Worm (Caenorhabditis elegans) whole organism, mixed stage, embryonic: ENCODE data around the gene srbc-20.

ENCODE experiments used
- M03D4.4 ChIP-seq: sonication (generic microtip); optimal IDR thresholded peaks from 2 replicates; lab custom pipeline; 2017; ENCODE audit warnings: mild to moderate bottlenecking, missing genetic modification characterization, missing compliant biosample characterization
- bed-3 ChIP-seq: fragments of 200-800 bp; sonication (Bioruptor generic); optimal IDR thresholded peaks from 3 replicates; lab custom pipeline; 2018; ENCODE audit warnings: mild to moderate bottlenecking, missing genetic modification characterization, moderate library complexity, missing compliant biosample characterization
- blmp-1 ChIP-seq: fragments of 150-350 bp; optimal IDR thresholded peaks from 2 replicates; lab custom pipeline; 2014; ENCODE audit warnings: missing biosample characterization, missing genetic modification characterization
- ceh-39 ChIP-seq: fragments of 150-350 bp; optimal IDR thresholded peaks from 2 replicates; lab custom pipeline; 2014; ENCODE audit warnings: missing biosample characterization, missing genetic modification characterization
- ceh-43 ChIP-seq: fragments of 200-800 bp; sonication (Bioruptor generic); optimal IDR thresholded peaks from 2 replicates; lab custom pipeline; 2018; ENCODE audit warnings: mild to moderate bottlenecking, missing genetic modification characterization, moderate library complexity, missing compliant biosample characterization
- ceh-83 ChIP-seq: fragments of 200-800 bp; sonication (Bioruptor generic); optimal IDR thresholded peaks from 2 replicates; lab custom pipeline; 2018; ENCODE audit warnings: mild to moderate bottlenecking, missing genetic modification characterization, missing compliant biosample characterization
- ces-1 ChIP-seq: fragments of 150-350 bp; optimal IDR thresholded peaks from 2 replicates; lab custom pipeline; 2014; ENCODE audit warnings: missing biosample characterization, missing genetic modification reagents, missing genetic modification characterization
- cnd-1 ChIP-seq: fragments of 200-800 bp; sonication (Bioruptor generic); optimal IDR thresholded peaks from 2 replicates; lab custom pipeline; 2018; ENCODE audit warnings: mild to moderate bottlenecking, missing genetic modification characterization, missing compliant biosample characterization
- drap-1 ChIP-seq: fragments of 200-800 bp; sonication (Bioruptor generic); optimal IDR thresholded peaks from 3 replicates; lab custom pipeline; 2018; ENCODE audit warnings: mild to moderate bottlenecking, missing genetic modification characterization, missing compliant biosample characterization
- elt-1 ChIP-seq: sonication (generic microtip); optimal IDR thresholded peaks from 2 replicates; lab custom pipeline; 2017; ENCODE audit warnings: missing genetic modification characterization, mild to moderate bottlenecking, missing compliant biosample characterization, antibody characterized with exemption, moderate library complexity, borderline replicate concordance; ENCODE audit not compliant: insufficient read depth
- elt-3 ChIP-seq: fragments of 150-350 bp; optimal IDR thresholded peaks from 2 replicates; lab custom pipeline; 2014; ENCODE audit warnings: missing biosample characterization, missing genetic modification characterization
- flh-1 ChIP-seq: fragments of 200-800 bp; sonication (Bioruptor generic); optimal IDR thresholded peaks from 2 replicates; lab custom pipeline; 2018; ENCODE audit warnings: mild to moderate bottlenecking, missing genetic modification characterization, moderate library complexity, missing compliant biosample characterization
- ham-2 ChIP-seq: fragments of 200-800 bp; sonication (Bioruptor generic); optimal IDR thresholded peaks from 2 replicates; lab custom pipeline; 2018; ENCODE audit warnings: mild to moderate bottlenecking, missing genetic modification characterization, missing compliant biosample characterization
- hlh-1 ChIP-seq: fragments of 150-350 bp; optimal IDR thresholded peaks from 2 replicates; lab custom pipeline; 2014; ENCODE audit warnings: missing biosample characterization, missing genetic modification reagents, missing genetic modification characterization
- lin-13 ChIP-seq: fragments of 150-350 bp; optimal IDR thresholded peaks from 2 replicates; lab custom pipeline; 2014; ENCODE audit warnings: missing biosample characterization, missing genetic modification characterization
- lin-32 ChIP-seq: fragments of 200-800 bp; sonication (Bioruptor generic); optimal IDR thresholded peaks from 2 replicates; lab custom pipeline; 2018; ENCODE audit warnings: mild to moderate bottlenecking, missing genetic modification characterization, missing compliant biosample characterization
- lsy-2 ChIP-seq: fragments of 150-350 bp; optimal IDR thresholded peaks from 2 replicates; lab custom pipeline; 2014; ENCODE audit warnings: missing biosample characterization, missing genetic modification characterization
- mab-5 ChIP-seq: fragments of 150-350 bp; optimal IDR thresholded peaks from 2 replicates; lab custom pipeline; 2014; ENCODE audit warnings: missing biosample characterization, missing genetic modification characterization
- mep-1 ChIP-seq: fragments of 150-350 bp; optimal IDR thresholded peaks from 2 replicates; lab custom pipeline; 2017; ENCODE audit warnings: missing biosample characterization, missing genetic modification reagents, missing genetic modification characterization, inconsistent platforms
- nhr-12 ChIP-seq: fragments of 150-350 bp; optimal IDR thresholded peaks from 2 replicates; lab custom pipeline; 2014; ENCODE audit warnings: missing biosample characterization, missing genetic modification characterization
- nhr-237 ChIP-seq: fragments of 150-350 bp; optimal IDR thresholded peaks from 2 replicates; lab custom pipeline; 2014; ENCODE audit warnings: missing biosample characterization, missing genetic modification characterization
- nhr-28 ChIP-seq: fragments of 150-350 bp; optimal IDR thresholded peaks from 2 replicates; lab custom pipeline; 2014; ENCODE audit warnings: missing biosample characterization, missing genetic modification characterization
- nhr-76 ChIP-seq: sonication (generic microtip); optimal IDR thresholded peaks from 2 replicates; lab custom pipeline; 2017; ENCODE audit warnings: missing biosample characterization, missing genetic modification characterization
- sptf-1 ChIP-seq: sonication (generic microtip); optimal IDR thresholded peaks from 2 replicates; lab custom pipeline; 2017; ENCODE audit warnings: mild to moderate bottlenecking, missing genetic modification characterization, moderate library complexity, missing compliant biosample characterization
- tbx-8 ChIP-seq: fragments of 200-800 bp; sonication (Bioruptor generic); optimal IDR thresholded peaks from 2 replicates; lab custom pipeline; 2018; ENCODE audit warnings: mild to moderate bottlenecking, missing genetic modification characterization, moderate library complexity, missing compliant biosample characterization
- unc-39 ChIP-seq: fragments of 150-350 bp; optimal IDR thresholded peaks from 2 replicates; lab custom pipeline; 2014; ENCODE audit warnings: missing biosample characterization, missing genetic modification characterization
- unc-62 ChIP-seq: fragments of 150-350 bp; optimal IDR thresholded peaks from 2 replicates; lab custom pipeline; 2014; ENCODE audit warnings: missing biosample characterization, missing genetic modification reagents, missing genetic modification characterization
- zip-8 ChIP-seq: fragments of 150-350 bp; optimal IDR thresholded peaks from 2 replicates; lab custom pipeline; 2014; ENCODE audit warnings: missing biosample characterization, missing genetic modification characterization
- ztf-11 ChIP-seq: fragments of 150-350 bp; optimal IDR thresholded peaks from 2 replicates; lab custom pipeline; 2014; ENCODE audit warnings: missing biosample characterization, missing genetic modification characterization

srbc-20 gene

DNA sequence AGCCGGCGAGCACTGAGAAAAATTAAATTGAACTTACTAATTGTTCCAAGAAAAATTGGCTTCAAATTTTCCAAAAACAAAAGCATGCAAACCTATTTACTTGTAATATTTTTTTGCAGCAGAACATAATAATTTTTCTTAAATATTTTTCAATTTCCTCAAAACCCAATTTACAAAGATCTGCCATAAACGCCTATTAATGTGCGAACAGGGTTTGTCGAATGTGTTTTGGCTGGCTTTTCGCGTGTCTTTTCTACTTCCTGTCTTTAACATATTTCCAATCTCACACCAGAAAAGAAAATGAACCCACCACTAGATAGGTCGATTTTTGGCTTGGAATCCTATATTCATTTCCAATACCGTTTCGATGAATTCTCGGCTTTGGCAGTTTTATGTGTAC, 28.3 kb downstream of the srbc-20 start, which contains the start of gene C45H4.18:
C45H4.18 (plus strand) TSS at position 301 of the 400 bp plus-strand sequence.
- TF ChIP-seq hlh-1 (tag; lab: Kevin White, UChicago) = no peak
- no peak for TF ChIP-seq sptf-1 (tag; lab: Kevin White, UChicago)
- no peak for TF ChIP-seq zip-8 (tag; lab: Kevin White, UChicago)
- no peak for TF ChIP-seq drap-1 (GFP tag; lab: Kevin White, UChicago)
- TF ChIP-seq tbx-8 (GFP tag; lab: Kevin White, UChicago) = no peak
- no peak for TF ChIP-seq nhr-28 (tag; lab: Kevin White, UChicago)
- TF ChIP-seq nhr-12 (tag; lab: Kevin White, UChicago) = no peak
- TF ChIP-seq, all 35 proteins: peak for 0

DNA sequence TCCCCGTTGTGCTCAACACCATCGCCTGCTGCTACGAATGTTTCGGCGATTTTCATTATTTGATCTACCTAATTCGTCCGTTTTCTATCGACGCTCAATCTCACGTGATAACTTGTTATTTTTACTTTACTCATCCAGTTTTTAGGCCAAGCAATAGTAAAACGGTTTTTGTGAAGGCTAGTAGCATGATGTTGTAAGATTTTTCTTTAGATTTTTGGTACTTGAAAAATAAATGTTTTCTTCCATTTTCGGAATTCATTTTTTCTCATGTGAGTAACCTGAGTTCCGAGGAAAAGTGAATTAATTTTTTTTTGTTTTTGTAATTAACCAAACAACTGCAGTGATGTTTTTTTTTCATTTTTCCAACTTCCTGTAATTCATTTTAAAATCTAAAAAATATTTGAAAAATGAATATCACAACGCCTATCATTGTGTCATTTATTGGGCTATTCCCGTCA, 30.4 kb downstream of the srbc-20 start, which contains the start of gene srbc-17:
srbc-17 (plus strand) TSS at position 408 of the 458 bp plus-strand sequence.
- TF ChIP-seq unc-62 (GFP tag; lab: Kevin White, UChicago) (no peak), nhr-12 (tag; lab: Kevin White, UChicago) (no peak), elt-1 (no peak), flh-1 (GFP tag; lab: Kevin White, UChicago) (no peak), ham-2 (GFP tag; lab: Kevin White, UChicago) (no peak), unc-39 (no peak), bed-3 (GFP tag; lab: Kevin White, UChicago) (no peak), ceh-43 (GFP tag; lab: Kevin White, UChicago) (no peak), elt-3 (tag; lab: Kevin White, UChicago) (no peak), mep-1 (no peak), lin-32 (no peak), lin-13 (tag; lab: Kevin White, UChicago) (no peak), ztf-11 (no peak), ceh-39 (tag; lab: Kevin White, UChicago) (no peak), M03D4.4 (no peak), nhr-76 (tag; lab: Kevin White, UChicago) (no peak), tbx-8 (GFP tag; lab: Kevin White, UChicago) (no peak), blmp-1 (tag; lab: Kevin White, UChicago) (no peak), nhr-28 (tag; lab: Kevin White, UChicago) (no peak), cnd-1 (tag; lab: Kevin White, UChicago) (no peak)

DNA sequence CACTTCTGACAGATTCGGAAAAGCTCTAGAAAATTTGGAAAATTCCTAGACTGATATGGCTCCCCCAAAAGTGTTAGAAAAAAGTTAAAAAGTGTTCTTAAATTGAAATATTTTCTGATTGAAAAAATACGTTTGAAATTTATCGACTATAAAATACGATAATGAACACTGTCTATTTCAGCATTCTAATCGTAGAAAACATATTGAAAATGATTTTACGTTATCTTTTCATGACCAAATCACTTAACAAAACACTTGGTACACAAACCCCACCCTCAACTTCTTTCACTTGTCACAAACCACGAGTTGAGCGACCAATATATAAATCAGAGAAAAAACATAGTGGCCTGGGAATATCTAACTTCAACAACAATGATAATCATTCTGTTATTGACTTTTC, 32.3 kb downstream of the srbc-20 start, which contains the start of gene cyp-33C1:
cyp-33C1 (plus strand) TSS at position 301 of the 400 bp plus-strand sequence.
- no peak for TF ChIP-seq flh-1 (GFP tag; lab: Kevin White, UChicago)
- no peak for TF ChIP-seq ceh-43 (GFP tag; lab: Kevin White, UChicago)
- no peak for TF ChIP-seq lin-13 (tag; lab: Kevin White, UChicago)
- no peak for TF ChIP-seq ham-2 (GFP tag; lab: Kevin White, UChicago)
- TF ChIP-seq mab-5 (tag; lab: Kevin White, UChicago) = no peak

DNA sequence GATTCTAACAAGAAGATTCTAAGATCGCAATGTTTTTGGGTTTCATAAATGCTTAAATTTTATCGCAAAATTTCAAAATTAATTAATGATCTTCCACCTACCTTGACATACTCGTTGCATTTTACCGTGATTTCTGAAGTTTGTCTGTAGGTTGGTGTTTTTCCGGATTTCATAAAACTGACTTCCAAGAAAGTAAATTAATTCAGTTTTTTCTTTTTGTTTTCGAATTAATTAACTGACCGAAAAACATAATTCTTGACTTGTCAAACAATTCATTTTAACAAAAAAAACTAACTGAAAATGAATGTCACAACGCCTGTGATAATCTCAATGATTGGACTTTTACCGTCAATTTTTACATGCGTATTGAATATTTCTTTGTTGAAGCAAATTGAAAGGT, 34.8 kb downstream of the srbc-20 start, which contains the start of gene srbc-16:
srbc-16 (plus strand) TSS at position 301 of the 400 bp plus-strand sequence.
- no peak for TF ChIP-seq lsy-2
- no peak for TF ChIP-seq tbx-8 (GFP tag; lab: Kevin White, UChicago)
- no peak for TF ChIP-seq nhr-28 (tag; lab: Kevin White, UChicago)
- TF ChIP-seq ztf-11 = no peak
- no peak for TF ChIP-seq mep-1
- no peak for TF ChIP-seq ces-1 (GFP tag; lab: Kevin White, UChicago)
- TF ChIP-seq lin-13 (tag; lab: Kevin White, UChicago) = no peak
- TF ChIP-seq zip-8 (tag; lab: Kevin White, UChicago) = no peak
- no peak for TF ChIP-seq drap-1 (GFP tag; lab: Kevin White, UChicago)
- no peak for TF ChIP-seq nhr-237
- no peak for TF ChIP-seq ceh-83 (GFP tag; lab: Kevin White, UChicago)
- TF ChIP-seq ceh-39 (tag; lab: Kevin White, UChicago) = no peak
- no peak for TF ChIP-seq hlh-1 (tag; lab: Kevin White, UChicago)

DNA sequence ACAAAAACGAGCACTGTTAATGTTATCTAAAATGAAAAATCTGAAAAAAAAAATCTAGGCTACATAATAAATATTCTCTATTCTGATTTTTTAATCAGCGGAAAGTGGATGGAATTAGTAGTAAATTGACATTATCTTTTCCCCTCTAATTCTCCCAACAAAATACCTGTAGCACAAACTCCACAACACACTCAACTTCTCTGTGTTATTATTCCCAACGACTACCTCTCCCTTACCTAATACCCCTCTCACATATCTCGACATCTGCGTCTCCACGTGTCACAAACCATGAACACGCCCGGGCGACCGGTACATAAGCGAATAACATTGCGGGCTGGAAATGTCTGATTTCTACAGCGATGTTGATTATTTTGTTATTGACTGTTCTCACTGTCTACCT, 36.3 kb downstream of the srbc-20 start, which contains the start of gene cyp-33C2:
cyp-33C2 (plus strand) TSS at position 327 of the 400 bp plus-strand sequence.
- no peak for TF ChIP-seq unc-62 (GFP tag; lab: Kevin White, UChicago)
- TF ChIP-seq tbx-8 (GFP tag; lab: Kevin White, UChicago) = no peak
- TF ChIP-seq ces-1 (GFP tag; lab: Kevin White, UChicago) = no peak
- TF ChIP-seq, all 35 proteins: peak for 0
